Fruit fly (Drosophila melanogaster) whole organism, embryonic: ENCODE data around the gene CG7156.

Source experiments
- Atf6 ChIP-seq: fragments of 200-800 bp; sonication (Bioruptor generic); IDR thresholded peaks from 2 replicates; pipeline ENCODE4 v1.3.6; 2022; ENCODE audit warnings: missing biosample characterization, missing genetic modification characterization
- Bteb2 ChIP-seq: fragments of 200-800 bp; sonication (Bioruptor generic); optimal IDR thresholded peaks from 2 replicates; lab custom pipeline; 2016; ENCODE audit warnings: missing biosample characterization, missing genetic modification characterization
- CG10147 ChIP-seq: fragments of 200-800 bp; sonication (Bioruptor generic); optimal IDR thresholded peaks from 2 replicates; lab custom pipeline; 2019; ENCODE audit warnings: missing biosample characterization, mild to moderate bottlenecking, missing genetic modification characterization, moderate library complexity
- CG10462 ChIP-seq: fragments of 200-800 bp; sonication (Bioruptor generic); optimal IDR thresholded peaks from 2 replicates; lab custom pipeline; 2016; ENCODE audit warnings: missing biosample characterization, missing genetic modification characterization
- CG11247 ChIP-seq: fragments of 200-800 bp; sonication (Bioruptor generic); IDR thresholded peaks from 2 replicates; pipeline ENCODE4 v1.3.6; 2022; ENCODE audit warnings: missing biosample characterization, missing genetic modification characterization
- CG11695 ChIP-seq: fragments of 200-800 bp; sonication (Bioruptor generic); IDR thresholded peaks from 3 replicates; pipeline ENCODE4 v1.3.6; 2022; ENCODE audit warnings: missing biosample characterization, missing genetic modification characterization
- CG12071 ChIP-seq: fragments of 200-800 bp; sonication (Bioruptor generic); optimal IDR thresholded peaks from 3 replicates; lab custom pipeline; 2018; ENCODE audit warnings: missing biosample characterization, mild to moderate bottlenecking, missing genetic modification characterization
- CG12155 ChIP-seq: fragments of 200-800 bp; sonication (Bioruptor generic); optimal IDR thresholded peaks from 3 replicates; lab custom pipeline; 2016; ENCODE audit warnings: missing biosample characterization, missing genetic modification characterization
- CG17328 ChIP-seq: fragments of 200-800 bp; sonication (Bioruptor generic); IDR thresholded peaks from 2 replicates; pipeline ENCODE4 v1.3.6; 2022; ENCODE audit warnings: missing biosample characterization, missing genetic modification characterization
- CG17359 ChIP-seq: fragments of 200-800 bp; sonication (Bioruptor generic); optimal IDR thresholded peaks from 3 replicates; lab custom pipeline; 2018; ENCODE audit warnings: missing biosample characterization, mild to moderate bottlenecking, missing genetic modification characterization, moderate library complexity
- CG18011 ChIP-seq: fragments of 200-800 bp; sonication (Bioruptor generic); optimal IDR thresholded peaks from 2 replicates; lab custom pipeline; 2017; ENCODE audit warnings: missing biosample characterization, missing genetic modification characterization, mild to moderate bottlenecking, moderate library complexity, missing genotype
- CG2120 ChIP-seq: fragments of 200-800 bp; sonication (Bioruptor generic); optimal IDR thresholded peaks from 3 replicates; lab custom pipeline; 2016; ENCODE audit warnings: missing biosample characterization, missing genetic modification characterization
- CG2712 ChIP-seq: fragments of 200-800 bp; optimal IDR thresholded peaks from 3 replicates; lab custom pipeline; 2019; ENCODE audit warnings: missing biosample characterization, mild to moderate bottlenecking, missing genetic modification characterization, moderate library complexity
- CG6791 ChIP-seq: fragments of 200-800 bp; sonication (Bioruptor generic); IDR thresholded peaks from 3 replicates; pipeline ENCODE4 v1.3.6; 2022; ENCODE audit warnings: missing biosample characterization, missing genetic modification characterization; ENCODE audit not compliant: partially characterized antibody
- Dip2 ChIP-seq: fragments of 200-800 bp; sonication (Bioruptor generic); IDR thresholded peaks from 2 replicates; pipeline ENCODE4 v1.3.6; 2022; ENCODE audit warnings: missing biosample characterization, missing genetic modification characterization
- Fer2 ChIP-seq: fragments of 200-800 bp; sonication (Bioruptor generic); optimal IDR thresholded peaks from 2 replicates; lab custom pipeline; 2018; ENCODE audit warnings: missing biosample characterization, mild to moderate bottlenecking, missing genetic modification characterization, moderate library complexity
- HLH3B ChIP-seq: fragments of 200-800 bp; sonication (Bioruptor generic); IDR thresholded peaks from 2 replicates; pipeline ENCODE4 v1.3.6; 2022; ENCODE audit warnings: missing biosample characterization, missing genetic modification characterization
- Hmr ChIP-seq: fragments of 200-800 bp; sonication (Bioruptor generic); optimal IDR thresholded peaks from 3 replicates; lab custom pipeline; 2017; ENCODE audit warnings: mild to moderate bottlenecking, missing biosample characterization, missing genetic modification reagents, missing genetic modification characterization
- Hmx ChIP-seq: fragments of 200-800 bp; sonication (Bioruptor generic); optimal IDR thresholded peaks from 2 replicates; lab custom pipeline; 2016; ENCODE audit warnings: missing biosample characterization, missing genetic modification characterization
- Hsf ChIP-seq: fragments of 200-800 bp; sonication (Bioruptor generic); optimal IDR thresholded peaks from 3 replicates; lab custom pipeline; 2016; ENCODE audit warnings: missing biosample characterization, missing genetic modification characterization
- NFAT ChIP-seq: fragments of 200-800 bp; sonication (Bioruptor generic); IDR thresholded peaks from 2 replicates; pipeline ENCODE4 v1.3.6; 2022; ENCODE audit warnings: missing biosample characterization, missing genetic modification characterization
- Optix ChIP-seq: fragments of 200-800 bp; sonication (Bioruptor generic); IDR thresholded peaks from 3 replicates; pipeline ENCODE4 v1.3.6; 2022; ENCODE audit warnings: missing biosample characterization, missing genetic modification characterization
- Sry-δ ChIP-seq: fragments of 200-800 bp; sonication (Bioruptor generic); optimal IDR thresholded peaks from 2 replicates; lab custom pipeline; 2016; ENCODE audit warnings: missing biosample characterization, missing genetic modification characterization
- TFAM ChIP-seq: fragments of 200-800 bp; sonication (Bioruptor generic); optimal IDR thresholded peaks from 2 replicates; lab custom pipeline; 2017; ENCODE audit warnings: missing biosample characterization, missing genetic modification characterization, inconsistent platforms
- az2 ChIP-seq: fragments of 200-800 bp; sonication (Bioruptor generic); optimal IDR thresholded peaks from 3 replicates; lab custom pipeline; 2016; ENCODE audit warnings: missing biosample characterization, missing genetic modification characterization
- bbx ChIP-seq: fragments of 200-800 bp; sonication (Bioruptor generic); IDR thresholded peaks from 2 replicates; pipeline ENCODE4 v1.3.6; 2022; ENCODE audit warnings: missing biosample characterization, missing genetic modification characterization; ENCODE audit not compliant: partially characterized antibody
- bigmax ChIP-seq: fragments of 200-800 bp; sonication (Bioruptor generic); optimal IDR thresholded peaks from 2 replicates; lab custom pipeline; 2018; ENCODE audit warnings: missing biosample characterization, mild to moderate bottlenecking, missing genetic modification characterization
- cg ChIP-seq: fragments of 200-800 bp; sonication (Bioruptor generic); optimal IDR thresholded peaks from 3 replicates; lab custom pipeline; 2019; ENCODE audit warnings: missing biosample characterization, mild to moderate bottlenecking, missing genetic modification characterization, moderate library complexity
- chinmo ChIP-seq: fragments of 200-800 bp; sonication (Bioruptor generic); IDR thresholded peaks from 4 replicates; pipeline ENCODE4 v1.3.6; 2022; ENCODE audit warnings: missing biosample characterization, missing genetic modification characterization; ENCODE audit not compliant: partially characterized antibody
- chm ChIP-seq: fragments of 200-800 bp; sonication (Bioruptor generic); IDR thresholded peaks from 2 replicates; pipeline ENCODE4 v1.3.6; 2022; ENCODE audit warnings: missing biosample characterization, missing genetic modification characterization
- ci ChIP-seq: fragments of 200-800 bp; sonication (Bioruptor generic); IDR thresholded peaks from 3 replicates; pipeline ENCODE4 v1.3.6; 2022; ENCODE audit warnings: missing biosample characterization, missing genetic modification characterization
- crc ChIP-seq: fragments of 200-800 bp; sonication (Bioruptor generic); optimal IDR thresholded peaks from 2 replicates; lab custom pipeline; 2016; ENCODE audit warnings: missing biosample characterization, missing genetic modification characterization
- crol ChIP-seq: fragments of 200-800 bp; sonication (Bioruptor generic); IDR thresholded peaks from 2 replicates; pipeline ENCODE4 v1.3.6; 2022; ENCODE audit warnings: missing biosample characterization, missing genetic modification characterization
- esg ChIP-seq: fragments of 200-800 bp; sonication (Bioruptor generic); conservative IDR thresholded peaks from 2 replicates; pipeline ENCODE4 v1.3.6; 2022; ENCODE audit warnings: missing biosample characterization, missing genetic modification characterization
- fd96Cb ChIP-seq: fragments of 200-800 bp; sonication (Bioruptor generic); optimal IDR thresholded peaks from 2 replicates; lab custom pipeline; 2018; ENCODE audit warnings: missing biosample characterization, mild to moderate bottlenecking, missing genetic modification characterization, moderate library complexity
- lbe ChIP-seq: fragments of 200-800 bp; sonication (Bioruptor generic); optimal IDR thresholded peaks from 2 replicates; lab custom pipeline; 2016; ENCODE audit warnings: missing biosample characterization, mild to moderate bottlenecking, missing genetic modification characterization
- maf-S ChIP-seq: fragments of 200-800 bp; sonication (Bioruptor generic); optimal IDR thresholded peaks from 2 replicates; lab custom pipeline; 2016; ENCODE audit warnings: missing biosample characterization, missing genetic modification characterization
- nau ChIP-seq: fragments of 200-800 bp; sonication (Bioruptor generic); optimal IDR thresholded peaks from 3 replicates; lab custom pipeline; 2017; ENCODE audit warnings: missing biosample characterization, mild to moderate bottlenecking, missing genetic modification characterization, missing genetic modification reagents
- pan ChIP-seq, 4 experiments: fragments of >200 bp in 3 of 4; fragments of 200-800 bp in 1 of 4; sonication (Bioruptor generic) in 1 of 4; optimal IDR thresholded peaks in 3 of 4; IDR thresholded peaks in 1 of 4; 2 replicates each; pipeline versions ENCODE4 v1.3.6 to Lab custom; 2017 to 2022; ENCODE audit warnings: missing biosample characterization in 2 of 4, missing genetic modification characterization in 2 of 4, mixed read lengths in 1 of 4
- psq ChIP-seq: fragments of 200-800 bp; sonication (Bioruptor generic); optimal IDR thresholded peaks from 2 replicates; lab custom pipeline; 2017; ENCODE audit warnings: missing biosample characterization, missing genetic modification characterization
- repo ChIP-seq: fragments of 200-800 bp; sonication (Bioruptor generic); optimal IDR thresholded peaks from 2 replicates; lab custom pipeline; 2016; ENCODE audit warnings: missing biosample characterization, missing genetic modification characterization
- scrt ChIP-seq: fragments of 200-800 bp; sonication (Bioruptor generic); optimal IDR thresholded peaks from 2 replicates; lab custom pipeline; 2018; ENCODE audit warnings: missing biosample characterization, mild to moderate bottlenecking, missing genetic modification characterization, moderate library complexity
- sens ChIP-seq: fragments of 200-800 bp; sonication (Bioruptor generic); peaks from one replicate; lab custom pipeline; 2016; ENCODE audit warnings: missing biosample characterization, missing genetic modification characterization
- sisA ChIP-seq: fragments of 200-800 bp; sonication (Bioruptor generic); IDR thresholded peaks from 2 replicates; pipeline ENCODE4 v1.3.6; 2022; ENCODE audit warnings: missing biosample characterization, missing genetic modification characterization
- so ChIP-seq: fragments of 200-800 bp; sonication (Bioruptor generic); IDR thresholded peaks from 3 replicates; pipeline ENCODE4 v1.3.6; 2022; ENCODE audit warnings: missing biosample characterization, missing genetic modification characterization
- tap ChIP-seq: fragments of 200-800 bp; optimal IDR thresholded peaks from 3 replicates; lab custom pipeline; 2019; ENCODE audit warnings: missing biosample characterization, mild to moderate bottlenecking, missing genetic modification characterization, moderate library complexity
- tio ChIP-seq: fragments of 200-800 bp; sonication (Bioruptor generic); optimal IDR thresholded peaks from 2 replicates; lab custom pipeline; 2017; ENCODE audit warnings: missing biosample characterization, missing genetic modification characterization, inconsistent platforms
- trem ChIP-seq: fragments of 200-800 bp; optimal IDR thresholded peaks from 3 replicates; lab custom pipeline; 2019; ENCODE audit warnings: missing biosample characterization, mild to moderate bottlenecking, missing genetic modification characterization, moderate library complexity
- vnd ChIP-seq: fragments of 200-800 bp; sonication (Bioruptor generic); IDR thresholded peaks from 3 replicates; pipeline ENCODE4 v1.3.6; 2022; ENCODE audit warnings: missing biosample characterization, missing genetic modification characterization; ENCODE audit not compliant: partially characterized antibody
- wdn ChIP-seq: fragments of 200-800 bp; sonication (Bioruptor generic); IDR thresholded peaks from 2 replicates; pipeline ENCODE4 v1.3.6; 2022; ENCODE audit warnings: missing biosample characterization, missing genetic modification characterization
- zen ChIP-seq: fragments of 200-800 bp; sonication (Bioruptor generic); optimal IDR thresholded peaks from 3 replicates; lab custom pipeline; 2018; ENCODE audit warnings: missing biosample characterization, mild to moderate bottlenecking, missing genetic modification characterization, moderate library complexity

The CG7156 gene

DNA sequence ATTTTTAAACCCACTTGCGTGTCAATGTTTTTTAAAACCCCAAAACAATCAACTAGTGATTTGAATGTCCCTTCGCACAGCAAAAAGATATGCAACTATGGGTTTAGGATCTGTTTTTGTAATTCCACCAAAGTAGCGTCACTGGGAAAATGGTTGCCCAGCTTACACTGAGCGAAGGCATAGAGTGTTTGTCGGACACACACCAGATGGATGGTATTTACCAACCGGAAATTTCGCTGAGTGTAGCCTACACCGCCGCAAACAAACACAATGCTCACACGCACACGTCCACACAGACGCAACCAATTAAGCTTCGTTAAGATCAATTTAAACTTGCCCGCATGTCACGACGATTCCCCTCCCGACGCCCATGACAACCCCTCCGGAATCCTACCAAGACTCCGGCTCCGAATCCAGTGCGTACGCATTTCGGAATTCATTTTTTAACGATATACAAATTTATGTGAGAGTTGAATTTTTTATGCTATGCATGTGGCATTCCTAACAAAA is 13.2 kb downstream of the CG7156 start (continued):
- TF ChIP-seq Hmr (GFP tag; lab: Kevin White, UChicago) (no peak), Hmx (GFP tag; lab: Kevin White, UChicago) (no peak), esg (GFP tag; lab: Robert Waterston, UW) (no peak), NFAT (peak; percentile 47; the same call in 1 of the 2 replicates), CG17359 (no peak), CG10147 (GFP tag; lab: Kevin White, UChicago) (no peak), CG11247 (GFP tag; lab: Robert Waterston, UW) (no peak), nau (GFP tag; lab: Kevin White, UChicago) (no peak), cg (GFP tag; lab: Kevin White, UChicago) (no peak), fd96Cb (tag; lab: Kevin White, UChicago) (no peak), tio (GFP tag; lab: Kevin White, UChicago) (no peak), crc (GFP tag; lab: Kevin White, UChicago) (no peak), repo (peak; percentile 91), Hsf (GFP tag; lab: Kevin White, UChicago) (no peak), Atf6 (peak; percentile 45; the same call in 1 of the 2 replicates), crol (GFP tag; lab: Robert Waterston, UW) (no peak), CG17328 (0 out of 2 replicates have a peak, but pooled peaks have one; percentile 13), CG6791 (GFP tag; lab: Robert Waterston, UW) (no peak), CG12155 (GFP tag; lab: Kevin White, UChicago) (no peak), CG2712 (no peak), bigmax (GFP tag; lab: Kevin White, UChicago) (no peak), sisA (0 out of 2 replicates have a peak, but pooled peaks have one; percentile 15), Fer2 (tag; lab: Kevin White, UChicago) (no peak), ci (peak; percentile 49; the same call in 1 of the 3 replicates), CG2120 (GFP tag; lab: Kevin White, UChicago) (peak; percentile 35), chm (GFP tag; lab: Robert Waterston, UW) (peak; percentile 10; the same call in 1 of the 2 replicates), vnd (no peak), psq (no peak), scrt (GFP tag; lab: Kevin White, UChicago) (no peak), so (GFP tag; lab: Robert Waterston, UW) (no peak), Bteb2 (no peak), TFAM (GFP tag; lab: Kevin White, UChicago) (no peak), maf-S (GFP tag; lab: Kevin White, UChicago) (no peak), HLH3B (GFP tag; lab: Robert Waterston, UW) (0 out of 2 replicates have a peak, but pooled peaks have one; percentile 21), chinmo (no peak), Dip2 (no peak), tap (no peak), CG11695 (GFP tag; lab: Robert Waterston, UW) (no peak), trem (tag; lab: Kevin White, UChicago) (no peak), lbe (no peak), Optix (GFP tag; lab: Robert Waterston, UW) (no peak), wdn (no peak), az2 (GFP tag; lab: Kevin White, UChicago) (no peak), zen (tag; lab: Kevin White, UChicago) (no peak), CG10462 (GFP tag; lab: Kevin White, UChicago) (no peak), CG12071 (GFP tag; lab: Kevin White, UChicago) (no peak), sens (no peak), CG18011 (GFP tag; lab: Kevin White, UChicago) (no peak), bbx (GFP tag; lab: Robert Waterston, UW) (no peak), Sry-δ (GFP tag; lab: Kevin White, UChicago) (no peak), pan (optimal IDR thresholded peaks at IDR 0.05; lab: Kevin White, UChicago) (no peak), pan (GFP tag; optimal IDR thresholded peaks at IDR 0.05 in 1 of 2, IDR thresholded peaks at IDR 0.05 in 1 of 2) (no peak)
